Worm (Caenorhabditis elegans) whole organism, L4/young adult: Measurements from ENCODE around the gene C31E10.6.

Experiments used
- W03F9.2 ChIP-seq: fragments of 150-350 bp; optimal IDR thresholded peaks from 2 replicates; lab custom pipeline; 2014; ENCODE audit warnings: missing biosample characterization, missing genetic modification characterization
- dao-5 ChIP-seq: sonication (generic microtip); optimal IDR thresholded peaks from 2 replicates; lab custom pipeline; 2016; ENCODE audit warnings: missing genotype, missing genetic modification characterization, moderate library complexity, missing compliant biosample characterization
- him-1 ChIP-seq: sonication (generic microtip); optimal IDR thresholded peaks from 2 replicates; lab custom pipeline; 2016; ENCODE audit warnings: missing genotype, missing genetic modification reagents, missing genetic modification characterization, missing compliant biosample characterization

C31E10.6 gene

DNA sequence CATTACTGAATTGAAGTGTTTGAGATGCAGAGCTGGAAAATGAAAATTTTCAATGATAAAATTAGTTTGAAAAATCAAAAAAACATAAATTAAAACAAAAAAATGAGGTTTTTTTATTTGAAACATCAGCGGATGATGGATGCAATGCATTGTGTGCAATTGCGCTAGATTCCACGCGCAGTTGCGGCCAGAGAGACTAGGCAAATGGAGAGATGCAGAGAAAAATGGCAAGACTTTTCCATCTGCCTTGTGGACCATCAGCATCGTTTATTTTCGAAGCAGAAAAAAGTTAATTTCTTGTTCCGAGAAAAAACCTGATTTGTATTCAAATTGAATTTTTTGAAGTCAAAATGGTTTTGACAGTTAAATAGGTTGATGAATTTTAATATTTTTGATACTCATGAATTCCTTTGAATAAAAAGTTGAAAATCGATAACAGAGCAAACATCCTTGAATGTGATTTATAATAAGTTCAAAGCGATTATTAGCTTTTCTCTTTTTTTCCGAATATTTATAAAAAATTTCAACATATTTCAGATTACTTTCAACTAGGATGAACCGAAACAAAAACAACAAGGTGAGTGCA is at the start of gene C31E10.6, which contains the start of gene C31E10.5:
TSS of gene C31E10.6 (plus strand) at position 536 of the 586 bp plus-strand sequence.
TSS of gene C31E10.5 (minus strand) at position 32 of the 586 bp plus-strand sequence.
- TF ChIP-seq him-1 (tag; lab: Kevin White, UChicago), result no peak

DNA sequence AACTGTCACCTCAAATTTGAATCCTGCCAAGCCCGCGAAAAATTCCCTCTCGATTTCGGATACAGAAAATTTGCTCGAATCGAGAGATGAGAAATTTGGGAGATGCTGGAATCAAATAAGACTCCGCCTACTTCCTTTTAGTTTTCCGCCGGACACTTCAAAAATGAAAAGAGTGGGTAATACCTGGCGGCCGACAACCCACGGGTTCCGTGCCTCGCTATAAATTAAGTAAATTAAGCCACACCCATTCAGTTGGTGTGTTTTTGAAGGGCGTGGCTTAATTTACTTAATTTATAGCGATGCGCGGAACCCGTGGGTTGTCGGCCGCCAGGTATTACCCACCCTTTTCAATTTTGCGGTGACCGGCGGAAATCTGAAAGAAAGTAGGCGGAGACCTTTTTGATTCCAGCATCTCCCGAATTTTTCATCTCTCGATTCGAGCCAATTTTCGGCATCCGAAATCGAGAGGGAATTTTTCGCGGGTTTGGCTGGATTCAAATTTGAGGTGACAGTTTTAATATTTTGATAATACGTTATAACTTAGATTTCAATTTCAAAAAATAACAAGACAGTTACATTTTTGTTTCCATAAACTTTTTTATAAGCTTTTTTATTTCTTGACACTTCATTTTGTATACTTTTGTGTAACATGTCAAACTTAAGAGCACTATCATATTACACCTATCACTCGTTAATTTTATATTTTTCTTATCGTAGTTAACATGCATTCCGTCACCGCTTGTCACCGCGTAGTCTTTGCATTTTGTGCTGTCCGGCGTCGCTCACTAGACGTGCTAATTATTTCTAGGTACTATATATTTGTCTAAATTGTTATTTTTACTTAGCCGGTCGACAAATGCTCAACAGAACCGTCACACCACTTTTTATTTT is 49.2 kb upstream of the C31E10.6 start:
- no peak for TF ChIP-seq dao-5 (tag; lab: Kevin White, UChicago)
- TF ChIP-seq him-1 (tag; lab: Kevin White, UChicago), result no peak
- no peak for TF ChIP-seq W03F9.2 (tag; lab: Kevin White, UChicago)

ce11 chrX:13948167-13948566 is 48.0 kb upstream of the C31E10.6 start:
- TF ChIP-seq dao-5 (tag; lab: Kevin White, UChicago), result no peak
- no peak for TF ChIP-seq W03F9.2 (tag; lab: Kevin White, UChicago)
- no peak for TF ChIP-seq him-1 (tag; lab: Kevin White, UChicago)

DNA sequence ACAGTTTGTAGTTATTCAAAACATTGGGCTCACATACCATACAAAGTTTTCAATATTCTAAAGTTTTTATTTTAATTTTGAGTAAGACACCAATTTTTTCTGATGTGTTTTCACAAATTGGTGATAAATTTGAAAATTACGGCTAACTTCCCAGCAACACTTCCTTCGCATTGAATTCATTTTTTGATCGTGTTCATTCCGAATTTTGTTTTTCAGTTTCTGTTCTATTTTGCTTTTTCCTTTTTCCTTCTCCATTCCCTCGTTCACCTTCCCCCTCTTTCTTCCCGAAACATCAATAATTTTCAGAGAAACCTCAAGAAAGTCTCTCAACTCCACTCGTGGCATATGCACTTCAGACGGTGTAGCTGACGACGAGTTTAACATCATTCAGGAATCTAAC is 47.3 kb upstream of the C31E10.6 start, which contains the start of gene alg-1:
TSS of gene alg-1 (plus strand) at position 301 of the 400 bp plus-strand sequence.
- TF ChIP-seq dao-5 (tag; lab: Kevin White, UChicago) (no peak), W03F9.2 (tag; lab: Kevin White, UChicago) (no peak), him-1 (tag; lab: Kevin White, UChicago) (no peak)

DNA sequence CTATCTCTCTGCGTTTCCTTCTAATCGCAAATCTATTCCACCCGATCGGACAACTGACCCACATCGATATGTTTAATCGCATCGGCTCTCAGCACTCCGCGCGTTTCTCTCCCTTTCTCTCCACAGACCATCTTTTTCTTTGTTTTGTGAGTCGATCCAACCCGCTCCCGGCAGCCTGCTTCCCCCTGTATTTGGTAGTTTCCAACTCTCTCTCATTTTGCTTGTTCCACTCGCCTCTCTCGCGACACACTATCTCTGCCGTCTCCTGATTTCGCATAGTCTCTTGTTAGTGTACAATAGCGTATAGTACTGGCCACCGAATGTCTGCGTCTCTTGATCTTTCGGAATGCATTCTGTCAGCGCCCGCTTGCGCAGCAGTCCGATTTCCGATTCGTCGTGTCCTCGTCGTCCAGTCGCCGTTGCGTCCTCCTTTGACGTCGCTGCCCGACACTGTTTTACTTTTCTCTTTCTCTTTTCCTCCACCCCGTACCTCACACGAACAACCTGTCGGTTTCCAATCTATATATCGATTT is 45.5 kb upstream of the C31E10.6 start:
- TF ChIP-seq dao-5 (tag; lab: Kevin White, UChicago) (no peak), W03F9.2 (tag; lab: Kevin White, UChicago) (peak; percentile 25)

DNA sequence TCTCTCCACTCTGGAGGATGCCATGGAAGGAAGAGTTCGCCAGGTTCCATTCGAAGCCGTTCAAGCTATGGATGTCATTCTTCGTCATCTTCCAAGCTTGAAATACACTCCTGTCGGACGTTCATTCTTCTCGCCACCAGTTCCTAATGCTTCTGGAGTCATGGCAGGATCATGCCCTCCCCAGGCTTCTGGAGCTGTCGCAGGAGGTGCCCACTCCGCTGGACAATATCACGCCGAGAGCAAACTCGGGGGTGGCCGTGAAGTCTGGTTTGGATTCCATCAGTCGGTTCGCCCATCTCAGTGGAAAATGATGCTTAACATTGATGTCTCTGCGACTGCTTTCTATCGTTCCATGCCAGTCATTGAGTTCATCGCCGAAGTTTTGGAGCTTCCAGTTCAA is 43.8 kb upstream of the C31E10.6 start:
- TF ChIP-seq him-1 (tag; lab: Kevin White, UChicago) (no peak), dao-5 (tag; lab: Kevin White, UChicago) (no peak), W03F9.2 (tag; lab: Kevin White, UChicago) (no peak)

DNA sequence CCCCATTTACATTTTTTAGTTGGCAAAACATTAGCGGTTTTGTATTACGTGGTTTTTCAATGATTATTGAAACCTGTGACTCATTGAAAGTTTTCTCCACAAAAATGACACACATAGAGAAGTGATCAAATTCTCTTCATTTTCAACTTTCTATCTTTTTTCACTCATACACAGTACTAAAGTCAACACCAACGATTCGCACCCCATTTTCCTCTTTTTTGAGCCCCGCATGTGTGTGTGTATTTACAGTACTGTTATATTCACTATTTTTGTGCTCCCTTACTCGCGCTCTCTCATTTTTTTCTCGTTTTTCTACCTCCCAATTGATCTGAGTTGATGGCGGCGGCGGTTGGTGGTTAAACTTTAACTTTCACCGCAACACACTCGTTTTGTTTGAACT is 37.7 kb upstream of the C31E10.6 start:
- TF ChIP-seq dao-5 (tag; lab: Kevin White, UChicago) (no peak), W03F9.2 (tag; lab: Kevin White, UChicago) (no peak), him-1 (tag; lab: Kevin White, UChicago) (no peak)

ce11 chrX:13959383-13959782 is 36.8 kb upstream of the C31E10.6 start:
- TF ChIP-seq him-1 (tag; lab: Kevin White, UChicago), result no peak
- no peak for TF ChIP-seq dao-5 (tag; lab: Kevin White, UChicago)
- TF ChIP-seq W03F9.2 (tag; lab: Kevin White, UChicago), result no peak

ce11 chrX:13959849-13960248 is 36.3 kb upstream of the C31E10.6 start, which contains the start of gene syx-2:
Gene syx-2, plus strand, starts transcription at chrX:13960149.
- TF ChIP-seq W03F9.2 (tag; lab: Kevin White, UChicago), result no peak

- TF ChIP-seq W03F9.2 (tag; lab: Kevin White, UChicago) (no peak), him-1 (tag; lab: Kevin White, UChicago) (no peak), dao-5 (tag; lab: Kevin White, UChicago) (no peak)
Measured at ce11 chrX:13963203-13963602, 32.9 kb upstream of the C31E10.6 start, which contains the start of gene F48F7.3. Gene F48F7.3, plus strand, starts transcription at chrX:13963503.

DNA sequence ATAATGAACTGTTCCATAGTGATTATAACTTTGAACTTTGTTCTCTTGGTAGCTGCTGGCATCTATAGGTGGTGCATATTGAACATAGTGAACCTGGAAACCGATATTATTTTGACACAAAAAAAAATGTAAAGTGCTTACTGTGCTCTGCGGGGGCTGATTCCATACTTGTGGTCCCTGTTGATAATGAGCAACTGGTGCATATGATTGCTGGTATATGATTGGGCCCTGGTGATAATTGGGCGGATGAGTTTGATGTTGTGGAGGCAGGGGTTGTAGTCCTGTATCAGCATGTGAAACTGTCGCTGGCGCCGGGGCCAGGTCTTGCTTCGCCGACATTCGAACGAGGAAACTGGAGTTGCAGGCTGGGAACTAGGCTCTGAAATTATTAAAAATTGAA is 27.8 kb upstream of the C31E10.6 start, which contains the start of gene pqn-39:
TSS of gene pqn-39 (minus strand) at position 385 of the 400 bp plus-strand sequence.
- TF ChIP-seq him-1 (tag; lab: Kevin White, UChicago), result no peak
- TF ChIP-seq dao-5 (tag; lab: Kevin White, UChicago), result no peak
- no peak for TF ChIP-seq W03F9.2 (tag; lab: Kevin White, UChicago)

DNA sequence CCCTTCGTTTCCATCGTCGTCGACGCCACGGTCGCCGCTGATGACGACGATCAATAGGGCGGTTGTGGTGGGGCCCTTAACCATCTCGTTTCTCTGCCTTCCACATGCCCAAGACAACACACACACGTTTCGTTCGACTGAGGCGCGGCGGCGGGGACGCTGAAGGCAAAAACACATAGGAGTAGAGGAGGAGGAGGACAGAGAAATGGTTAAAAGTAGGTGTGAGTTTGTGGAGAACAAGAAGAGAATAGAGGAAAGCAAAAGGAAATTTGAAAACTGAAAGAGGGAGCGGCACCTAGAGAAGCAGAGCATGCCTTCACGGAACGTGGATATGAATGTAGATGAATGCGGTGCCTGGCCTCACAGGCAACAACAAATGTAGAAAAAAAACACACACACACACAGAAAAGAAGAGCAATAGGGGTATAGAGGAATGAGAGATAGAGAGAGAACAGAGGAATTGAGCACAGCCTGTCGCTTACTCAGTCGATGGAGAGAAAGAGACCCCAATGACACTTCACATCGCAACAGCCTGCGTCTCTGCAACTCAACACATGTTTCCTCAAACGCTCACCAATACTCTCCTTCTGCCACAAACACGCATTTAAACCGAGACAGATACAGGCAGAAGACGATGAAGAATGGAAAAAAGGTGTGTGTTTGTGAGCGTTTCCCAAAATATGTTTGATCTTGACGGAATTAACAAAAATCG is 26.7 kb upstream of the C31E10.6 start:
- TF ChIP-seq W03F9.2 (tag; lab: Kevin White, UChicago), result peak; percentile 57
- TF ChIP-seq dao-5 (tag; lab: Kevin White, UChicago), result no peak
- peak; percentile 86 for TF ChIP-seq him-1 (tag; lab: Kevin White, UChicago)

DNA sequence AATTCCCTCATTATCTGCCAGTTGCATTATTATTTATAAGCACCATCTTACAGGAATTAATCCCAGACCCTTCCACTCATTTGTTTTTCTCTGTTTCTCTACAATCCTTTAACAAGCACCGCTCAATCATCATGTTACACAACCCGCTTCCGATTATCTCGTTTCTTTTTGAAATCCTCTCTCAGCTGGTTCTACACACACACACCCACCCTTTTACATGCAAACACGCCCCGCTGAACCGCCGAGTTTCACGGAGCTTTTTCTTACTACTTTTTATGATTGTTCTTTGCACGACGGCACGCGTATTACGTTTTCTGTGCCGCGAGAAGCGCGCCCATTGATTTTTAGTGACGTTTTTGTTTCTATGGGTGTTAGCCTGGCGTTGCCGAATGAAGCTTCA is 22.4 kb upstream of the C31E10.6 start:
- no peak for TF ChIP-seq W03F9.2 (tag; lab: Kevin White, UChicago)
- TF ChIP-seq dao-5 (tag; lab: Kevin White, UChicago), result no peak
- TF ChIP-seq him-1 (tag; lab: Kevin White, UChicago), result no peak
